Worm (Caenorhabditis elegans): Measurements from ENCODE around the gene irld-29.
"Not testable (repeated sequence)": the region's sequence is repeated elsewhere in the genome, so short reads cannot be mapped to it uniquely, and the experiment has no call there.

- not testable (repeated sequence) for TF ChIP-seq him-1, W03F9.2 (tag; optimal IDR thresholded peaks at IDR 0.05)
Measured at ce11 chrV:2331616-2332015, 6.8 kb downstream of the irld-29 start, which contains the start of gene irld-32.
